Fruit fly (Drosophila melanogaster) whole organism, embryonic: ENCODE results near the gene CG15534.

Source experiments
- ATbp ChIP-seq: fragments of 200-800 bp; sonication (Bioruptor generic); optimal IDR thresholded peaks from 2 replicates; lab custom pipeline; 2017; ENCODE audit warnings: missing biosample characterization, mild to moderate bottlenecking, missing genetic modification characterization, missing genetic modification reagents
- Atf3 ChIP-seq: fragments of 200-800 bp; sonication (Bioruptor generic); optimal IDR thresholded peaks from 3 replicates; lab custom pipeline; 2016; ENCODE audit warnings: missing biosample characterization, missing genetic modification characterization
- Awh ChIP-seq: fragments of 200-800 bp; sonication (Bioruptor generic); IDR thresholded peaks from 2 replicates; pipeline ENCODE4, ENCODE4 v1.3.6; 2022; ENCODE audit warnings: missing biosample characterization, missing genetic modification characterization
- Bdp1 ChIP-seq: fragments of 200-800 bp; sonication (Bioruptor generic); optimal IDR thresholded peaks from 3 replicates; lab custom pipeline; 2016; ENCODE audit warnings: missing biosample characterization, missing genetic modification characterization
- BtbVII ChIP-seq: fragments of 200-800 bp; sonication (Bioruptor generic); optimal IDR thresholded peaks from 3 replicates; lab custom pipeline; 2017; ENCODE audit warnings: missing biosample characterization, mild to moderate bottlenecking, missing genetic modification characterization
- CG10431 ChIP-seq: fragments of 200-800 bp; sonication (Bioruptor generic); optimal IDR thresholded peaks from 3 replicates; lab custom pipeline; 2018; ENCODE audit warnings: missing biosample characterization, mild to moderate bottlenecking, missing genetic modification characterization
- CG11456 ChIP-seq: fragments of 200-800 bp; sonication (Bioruptor generic); IDR thresholded peaks from 3 replicates; pipeline ENCODE4 v1.3.6; 2022; ENCODE audit warnings: missing biosample characterization, missing genetic modification characterization
- CG11695 ChIP-seq: fragments of 200-800 bp; sonication (Bioruptor generic); IDR thresholded peaks from 3 replicates; pipeline ENCODE4 v1.3.6; 2022; ENCODE audit warnings: missing biosample characterization, missing genetic modification characterization
- CG1792 ChIP-seq: fragments of 200-800 bp; sonication (Bioruptor generic); optimal IDR thresholded peaks from 2 replicates; lab custom pipeline; 2016; ENCODE audit warnings: missing biosample characterization, missing genetic modification characterization
- CG30431 ChIP-seq: fragments of 200-800 bp; sonication (Bioruptor generic); optimal IDR thresholded peaks from 2 replicates; lab custom pipeline; 2017; ENCODE audit warnings: missing biosample characterization, missing genetic modification characterization
- CG42726 ChIP-seq: fragments of 200-800 bp; sonication (Bioruptor generic); IDR thresholded peaks from 2 replicates; pipeline ENCODE4 v1.3.6; 2022; ENCODE audit warnings: missing biosample characterization, missing genetic modification characterization; ENCODE audit not compliant: partially characterized antibody
- CG4404 ChIP-seq: fragments of 200-800 bp; sonication (Bioruptor generic); IDR thresholded peaks from 2 replicates; pipeline ENCODE4 v1.3.6; 2022; ENCODE audit warnings: missing biosample characterization, missing genetic modification characterization
- CG4617 ChIP-seq: fragments of 200-800 bp; sonication (Bioruptor generic); optimal IDR thresholded peaks from 3 replicates; lab custom pipeline; 2016; ENCODE audit warnings: missing biosample characterization, missing genetic modification characterization, borderline replicate concordance
- CG7839 ChIP-seq: fragments of 200-800 bp; sonication (Bioruptor generic); optimal IDR thresholded peaks from 3 replicates; lab custom pipeline; 2018; ENCODE audit warnings: missing biosample characterization, mild to moderate bottlenecking, missing genetic modification characterization, moderate library complexity
- CG7928 ChIP-seq: fragments of 200-800 bp; sonication (Bioruptor generic); optimal IDR thresholded peaks from 2 replicates; lab custom pipeline; 2017; ENCODE audit warnings: missing biosample characterization, mild to moderate bottlenecking, missing genetic modification characterization
- CG7987 ChIP-seq: fragments of 200-800 bp; sonication (Bioruptor generic); optimal IDR thresholded peaks from 2 replicates; lab custom pipeline; 2018; ENCODE audit warnings: missing biosample characterization, mild to moderate bottlenecking, missing genetic modification characterization, moderate library complexity
- CG8290 ChIP-seq, 3 experiments: fragments of 200-800 bp; sonication (Bioruptor generic); optimal IDR thresholded peaks; 2 replicates each; lab custom pipeline; 2016 to 2019; ENCODE audit warnings: missing biosample characterization in 3 of 3, missing genetic modification characterization in 3 of 3, mild to moderate bottlenecking in 2 of 3, moderate library complexity in 1 of 3
- Camta ChIP-seq: fragments of 200-800 bp; sonication (Bioruptor generic); optimal IDR thresholded peaks from 2 replicates; lab custom pipeline; 2016; ENCODE audit warnings: missing biosample characterization, missing genetic modification characterization
- Dad ChIP-seq: fragments of 200-800 bp; sonication (Bioruptor generic); optimal IDR thresholded peaks from 3 replicates; lab custom pipeline; 2016; ENCODE audit warnings: missing biosample characterization, missing genetic modification characterization
- Dbx ChIP-seq: fragments of 200-800 bp; sonication (Bioruptor generic); IDR thresholded peaks from 3 replicates; pipeline ENCODE4 v1.3.6; 2022; ENCODE audit warnings: missing biosample characterization, missing genetic modification characterization
- Dek ChIP-seq: fragments of 200-800 bp; sonication (Bioruptor generic); optimal IDR thresholded peaks from 3 replicates; lab custom pipeline; 2019; ENCODE audit warnings: missing biosample characterization, mild to moderate bottlenecking, missing genetic modification characterization, moderate library complexity
- Dip2 ChIP-seq: fragments of 200-800 bp; sonication (Bioruptor generic); IDR thresholded peaks from 2 replicates; pipeline ENCODE4 v1.3.6; 2022; ENCODE audit warnings: missing biosample characterization, missing genetic modification characterization
- E2f2 ChIP-seq: fragments of 200-800 bp; sonication (Bioruptor generic); IDR thresholded peaks from 2 replicates; pipeline ENCODE4 v1.3.6; 2022; ENCODE audit warnings: missing biosample characterization, missing genetic modification characterization
- Med ChIP-seq: fragments of 200-800 bp; sonication (Bioruptor generic); peaks from one replicate; lab custom pipeline; 2016; ENCODE audit warnings: missing biosample characterization, missing genetic modification characterization, mild to moderate bottlenecking, inconsistent platforms, moderate library complexity
- NC2β ChIP-seq: fragments of 200-800 bp; sonication (Bioruptor generic); optimal IDR thresholded peaks from 2 replicates; lab custom pipeline; 2016; ENCODE audit warnings: missing biosample characterization, missing genetic modification characterization
- NFAT ChIP-seq: fragments of 200-800 bp; sonication (Bioruptor generic); IDR thresholded peaks from 2 replicates; pipeline ENCODE4 v1.3.6; 2022; ENCODE audit warnings: missing biosample characterization, missing genetic modification characterization
- NK7.1 ChIP-seq: fragments of 200-800 bp; sonication (Bioruptor generic); optimal IDR thresholded peaks from 3 replicates; lab custom pipeline; 2016; ENCODE audit warnings: missing biosample characterization, missing genetic modification characterization
- Side ChIP-seq: fragments of 200-800 bp; sonication (Bioruptor generic); optimal IDR thresholded peaks from 2 replicates; lab custom pipeline; 2016; ENCODE audit warnings: missing biosample characterization, missing genetic modification characterization
- Tbp ChIP-seq: fragments of >200 bp; optimal IDR thresholded peaks from 2 replicates; lab custom pipeline; 2018; ENCODE audit warnings: missing biosample characterization, missing genetic modification characterization
- Trl ChIP-seq, 3 experiments: fragments of >200 bp in 2 of 3; fragments of 200-800 bp in 1 of 3; sonication (Bioruptor generic) in 1 of 3; optimal IDR thresholded peaks; 2 replicates in 1 of 3; 3 replicates in 2 of 3; lab custom pipeline; 2016 to 2017; ENCODE audit warnings: missing biosample characterization in 1 of 3, missing genetic modification characterization in 1 of 3
- al ChIP-seq: fragments of 200-800 bp; sonication (Bioruptor generic); IDR thresholded peaks from 2 replicates; pipeline ENCODE4 v1.3.6; 2022; ENCODE audit warnings: missing biosample characterization, missing genetic modification characterization
- bab2 ChIP-seq: fragments of 200-800 bp; sonication (Bioruptor generic); optimal IDR thresholded peaks from 2 replicates; lab custom pipeline; 2016; ENCODE audit warnings: missing biosample characterization, missing genetic modification characterization
- chinmo ChIP-seq: fragments of 200-800 bp; sonication (Bioruptor generic); IDR thresholded peaks from 4 replicates; pipeline ENCODE4 v1.3.6; 2022; ENCODE audit warnings: missing biosample characterization, missing genetic modification characterization; ENCODE audit not compliant: partially characterized antibody
- dm ChIP-seq: fragments of 200-800 bp; sonication (Bioruptor generic); optimal IDR thresholded peaks from 3 replicates; lab custom pipeline; 2016; ENCODE audit warnings: missing biosample characterization, missing genetic modification characterization
- ems ChIP-seq: fragments of 200-800 bp; sonication (Bioruptor generic); optimal IDR thresholded peaks from 3 replicates; lab custom pipeline; 2016; ENCODE audit warnings: missing biosample characterization, missing genetic modification characterization
- fd96Cb ChIP-seq: fragments of 200-800 bp; sonication (Bioruptor generic); optimal IDR thresholded peaks from 2 replicates; lab custom pipeline; 2018; ENCODE audit warnings: missing biosample characterization, mild to moderate bottlenecking, missing genetic modification characterization, moderate library complexity
- gcm ChIP-seq: fragments of 200-800 bp; sonication (Bioruptor generic); optimal IDR thresholded peaks from 2 replicates; lab custom pipeline; 2019; ENCODE audit warnings: missing biosample characterization, mild to moderate bottlenecking, missing genetic modification characterization, moderate library complexity
- gfzf ChIP-seq: fragments of 200-800 bp; sonication (Bioruptor generic); optimal IDR thresholded peaks from 2 replicates; lab custom pipeline; 2016; ENCODE audit warnings: missing biosample characterization, mild to moderate bottlenecking, missing genetic modification characterization, moderate library complexity
- inv ChIP-seq: fragments of 200-800 bp; sonication (Bioruptor generic); IDR thresholded peaks from 2 replicates; pipeline ENCODE4 v1.3.6; 2022; ENCODE audit warnings: missing biosample characterization, missing genetic modification characterization; ENCODE audit not compliant: partially characterized antibody
- kni ChIP-seq: fragments of 200-800 bp; sonication (Bioruptor generic); optimal IDR thresholded peaks from 3 replicates; lab custom pipeline; 2017; ENCODE audit warnings: mild to moderate bottlenecking, missing biosample characterization, missing genetic modification reagents, missing genetic modification characterization
- lab ChIP-seq: fragments of 200-800 bp; sonication (Bioruptor generic); optimal IDR thresholded peaks from 3 replicates; lab custom pipeline; 2017; ENCODE audit warnings: missing biosample characterization, missing genetic modification characterization, mild to moderate bottlenecking, moderate library complexity, missing genetic modification reagents
- lola ChIP-seq, 3 experiments: fragments of >200 bp in 2 of 3; fragments of 200-800 bp in 1 of 3; sonication (Bioruptor generic) in 1 of 3; optimal IDR thresholded peaks; 2 replicates each; lab custom pipeline; 2017 to 2019; ENCODE audit warnings: missing biosample characterization in 3 of 3, missing genetic modification characterization in 3 of 3, mild to moderate bottlenecking in 1 of 3, moderate library complexity in 1 of 3
- peb ChIP-seq: fragments of 200-800 bp; sonication (Bioruptor generic); IDR thresholded peaks from 2 replicates; pipeline ENCODE4 v1.3.6; 2022; ENCODE audit warnings: missing biosample characterization, missing genetic modification characterization
- pita ChIP-seq: fragments of 200-800 bp; sonication (Bioruptor generic); optimal IDR thresholded peaks from 2 replicates; lab custom pipeline; 2017; ENCODE audit warnings: missing biosample characterization, mild to moderate bottlenecking, missing genetic modification characterization
- pnt ChIP-seq: fragments of 200-800 bp; sonication (Bioruptor generic); optimal IDR thresholded peaks from 3 replicates; lab custom pipeline; 2016; ENCODE audit warnings: missing biosample characterization, missing genetic modification characterization
- schlank ChIP-seq: fragments of 200-800 bp; sonication (Bioruptor generic); optimal IDR thresholded peaks from 2 replicates; lab custom pipeline; 2018; ENCODE audit warnings: missing biosample characterization, mild to moderate bottlenecking, missing genetic modification characterization
- sens ChIP-seq: fragments of 200-800 bp; sonication (Bioruptor generic); peaks from one replicate; lab custom pipeline; 2016; ENCODE audit warnings: missing biosample characterization, missing genetic modification characterization
- so ChIP-seq: fragments of 200-800 bp; sonication (Bioruptor generic); IDR thresholded peaks from 3 replicates; pipeline ENCODE4 v1.3.6; 2022; ENCODE audit warnings: missing biosample characterization, missing genetic modification characterization
- stc ChIP-seq: fragments of 200-800 bp; sonication (Bioruptor generic); IDR thresholded peaks from 2 replicates; pipeline ENCODE4 v1.3.6; 2022; ENCODE audit warnings: missing biosample characterization, missing genetic modification characterization
- stwl ChIP-seq: fragments of 200-800 bp; sonication (Bioruptor generic); optimal IDR thresholded peaks from 3 replicates; lab custom pipeline; 2018; ENCODE audit warnings: missing biosample characterization, mild to moderate bottlenecking, missing genetic modification characterization, moderate library complexity
- yki ChIP-seq: fragments of >200 bp; optimal IDR thresholded peaks from 3 replicates; lab custom pipeline; 2018

Gene CG15534

dm6 chr3R:30454442-30454841, 22.6 kb downstream of the CG15534 start (continued):
- 0 out of 4 replicates have a peak, but pooled peaks have one; percentile 26 for TF ChIP-seq chinmo (GFP tag; lab: Robert Waterston, UW)
- peak; percentile 7 for TF ChIP-seq sens (GFP tag; lab: Kevin White, UChicago)
- TF ChIP-seq CG30431 (GFP tag; lab: Kevin White, UChicago), result no peak
- no peak for TF ChIP-seq Side (GFP tag; lab: Kevin White, UChicago)
- TF ChIP-seq CG10431 (GFP tag; lab: Kevin White, UChicago), result no peak
- no peak for TF ChIP-seq schlank
- no peak for TF ChIP-seq CG8290 (GFP tag; optimal IDR thresholded peaks at IDR 0.05; lab: Kevin White, UChicago)
- TF ChIP-seq CG8290 (tag; optimal IDR thresholded peaks at IDR 0.05; lab: Kevin White, UChicago), result no peak
- TF ChIP-seq lab, result peak; percentile 20
- TF ChIP-seq CG42726 (GFP tag; lab: Robert Waterston, UW), result no peak
- TF ChIP-seq Tbp (GFP tag; lab: Kevin White, UChicago), result no peak
- TF ChIP-seq Dbx (GFP tag; lab: Robert Waterston, UW), result no peak
- 0 out of 2 replicates have a peak, but pooled peaks have one; percentile 31 for TF ChIP-seq Awh (GFP tag; lab: Robert Waterston, UW)
- peak; percentile 91 for TF ChIP-seq CG7987 (GFP tag; lab: Kevin White, UChicago)
- TF ChIP-seq E2f2 (GFP tag; lab: Robert Waterston, UW), result no peak
- no peak for TF ChIP-seq CG7928 (GFP tag; lab: Kevin White, UChicago)
- no peak for TF ChIP-seq yki (lab: Kevin White, UChicago)
- peak; percentile 26 to 56 for TF ChIP-seq Trl (optimal IDR thresholded peaks at IDR 0.05; lab: Kevin White, UChicago)
- no peak for TF ChIP-seq Trl (GFP tag; optimal IDR thresholded peaks at IDR 0.05; lab: Kevin White, UChicago)
- TF ChIP-seq Med (GFP tag; lab: Kevin White, UChicago), result peak; percentile 39
- TF ChIP-seq Camta, result no peak
- no peak for TF ChIP-seq fd96Cb (tag; lab: Kevin White, UChicago)
- TF ChIP-seq peb, result no peak
- no peak for TF ChIP-seq kni (GFP tag; lab: Kevin White, UChicago)
- TF ChIP-seq NK7.1, result no peak
- no peak for TF ChIP-seq dm (GFP tag; lab: Kevin White, UChicago)
- TF ChIP-seq stwl (tag; lab: Kevin White, UChicago), result no peak
- no peak for TF ChIP-seq Atf3 (GFP tag; lab: Kevin White, UChicago)
- no peak for TF ChIP-seq inv
- no peak for TF ChIP-seq NC2β (GFP tag; lab: Kevin White, UChicago)
- TF ChIP-seq NFAT (GFP tag; lab: Robert Waterston, UW), result no peak
- no peak for TF ChIP-seq Dad (GFP tag; lab: Kevin White, UChicago)
- no peak; the same call in 2 of the 3 replicates for TF ChIP-seq CG11695
- no peak for TF ChIP-seq pnt
- no peak for TF ChIP-seq CG4617 (GFP tag; lab: Kevin White, UChicago)
- TF ChIP-seq pita (GFP tag; lab: Kevin White, UChicago), result no peak
- no peak for TF ChIP-seq Bdp1 (GFP tag; lab: Kevin White, UChicago)
- no peak for TF ChIP-seq ATbp
- TF ChIP-seq CG7839 (tag; lab: Kevin White, UChicago), result no peak
- TF ChIP-seq CG1792, result no peak
- no peak for TF ChIP-seq stc (GFP tag; lab: Robert Waterston, UW)
- TF ChIP-seq bab2, result no peak
- TF ChIP-seq gfzf (GFP tag; lab: Kevin White, UChicago), result no peak
- TF ChIP-seq Dip2 (GFP tag; lab: Robert Waterston, UW), result no peak
- TF ChIP-seq CG4404 (GFP tag; lab: Robert Waterston, UW), result no peak
- TF ChIP-seq ems (GFP tag; lab: Kevin White, UChicago), result no peak
- TF ChIP-seq CG11456, result no peak
- no peak for TF ChIP-seq BtbVII (GFP tag; lab: Kevin White, UChicago)
- TF ChIP-seq al, result no peak
- no peak for TF ChIP-seq lola (GFP tag; optimal IDR thresholded peaks at IDR 0.05; lab: Kevin White, UChicago)
- TF ChIP-seq Dek (tag; lab: Kevin White, UChicago), result no peak
- TF ChIP-seq gcm, result no peak
- TF ChIP-seq so (GFP tag; lab: Robert Waterston, UW), result peak; percentile 84; the same call in 2 of the 3 replicates
